Worm (Caenorhabditis elegans) whole organism, midembryonic: ENCODE measurements around the gene sbds-1.

Experiments used
- med-1 ChIP-seq: sonication (generic microtip); optimal IDR thresholded peaks from 2 replicates; lab custom pipeline; 2017; ENCODE audit warnings: missing genetic modification characterization, mild to moderate bottlenecking, missing compliant biosample characterization, antibody characterized with exemption, missing genetic modification reagents; ENCODE audit not compliant: insufficient read depth
- tab-1 ChIP-seq: fragments of 200-800 bp; sonication (Bioruptor generic); IDR thresholded peaks from 2 replicates; pipeline ENCODE4 v1.3.6; 2022; ENCODE audit warnings: missing genetic modification characterization, missing compliant biosample characterization
- ztf-29 ChIP-seq: fragments of 200-800 bp; sonication (Bioruptor generic); IDR thresholded peaks from 2 replicates; pipeline ENCODE4 v1.3.6; 2022; ENCODE audit warnings: missing genetic modification reagents, missing genetic modification characterization, missing compliant biosample characterization

DNA sequence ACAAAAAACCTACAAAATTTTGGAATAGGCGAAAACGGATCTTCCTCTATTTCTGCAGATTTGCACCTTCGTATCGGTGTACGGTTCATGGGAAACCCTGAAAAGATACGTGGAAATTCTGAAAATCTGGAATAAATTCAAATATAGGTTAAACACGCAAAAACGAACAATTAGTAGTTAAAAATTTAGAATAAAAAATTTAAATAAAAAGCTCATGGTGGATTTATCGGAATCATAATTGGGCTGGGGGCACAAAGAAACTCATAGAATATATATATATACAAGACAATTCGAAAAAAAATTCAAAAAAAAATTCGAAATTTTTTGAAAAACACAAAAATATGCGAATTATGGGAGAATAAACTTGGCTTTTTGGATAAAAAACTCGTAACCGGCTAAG, 51.2 kb downstream of the sbds-1 start, which contains the start of gene helq-1:
- TF ChIP-seq ztf-29 (GFP tag; lab: Robert Waterston, UW), result no peak
- TF ChIP-seq med-1, result no peak
- no peak for TF ChIP-seq tab-1 (GFP tag; lab: Robert Waterston, UW)
